Fruit fly (Drosophila melanogaster): Measurements from ENCODE around the gene CG31191.

DNA sequence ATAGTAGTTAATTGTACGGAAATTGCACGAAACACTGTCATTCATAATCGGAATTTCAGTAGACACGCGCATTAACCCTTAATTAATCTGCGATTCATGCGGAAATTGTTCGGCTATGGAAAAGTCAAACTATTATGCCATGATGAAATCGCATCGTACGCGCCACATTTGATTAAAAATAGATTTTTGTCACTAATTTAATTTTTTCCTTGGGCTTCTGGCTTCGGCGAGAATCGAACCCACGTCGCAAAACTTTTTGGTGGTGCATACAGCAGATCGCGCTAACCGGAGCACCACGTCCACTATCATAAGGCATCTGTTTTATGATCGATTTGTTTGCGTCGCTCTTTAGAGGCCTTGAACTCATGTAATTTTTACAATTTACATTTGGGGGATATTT lies 32.6 kb downstream of the CG31191 start:
- peak; percentile 55 for TF ChIP-seq cic (GFP tag; optimal IDR thresholded peaks at IDR 0.05)
- TF ChIP-seq toe (GFP tag; optimal IDR thresholded peaks at IDR 0.05): no peak
- TF ChIP-seq CG12768 (GFP tag; optimal IDR thresholded peaks at IDR 0.05): no peak
- TF ChIP-seq CG1620 (GFP tag; optimal IDR thresholded peaks at IDR 0.05): no peak
- TF ChIP-seq kay (GFP tag; ENCODE audit: borderline replicate concordance): peak; percentile 52
- TF ChIP-seq tj (GFP tag; optimal IDR thresholded peaks at IDR 0.05): no peak
- no peak for TF ChIP-seq CG33017 (tag; optimal IDR thresholded peaks at IDR 0.05)
- TF ChIP-seq bab1 (GFP tag; optimal IDR thresholded peaks at IDR 0.05): no peak
- TF ChIP-seq cnc (optimal IDR thresholded peaks at IDR 0.05): no peak
